Fruit fly (Drosophila melanogaster) whole organism, embryonic: ENCODE data around the gene dlg1.
A peak's percentile ranks its signal among the peaks of the same experiment; 100 is the strongest.

Experiments used
- Abd-B ChIP-seq: fragments of 200-800 bp; sonication (Bioruptor generic); optimal IDR thresholded peaks from 2 replicates; lab custom pipeline; 2018; ENCODE audit warnings: missing biosample characterization, mild to moderate bottlenecking, missing genetic modification characterization, moderate library complexity
- Aef1 ChIP-seq: fragments of 200-800 bp; sonication (Bioruptor generic); IDR thresholded peaks from 3 replicates; pipeline ENCODE4 v1.3.6; 2022; ENCODE audit warnings: missing biosample characterization, missing genetic modification characterization
- Bdp1 ChIP-seq: fragments of 200-800 bp; sonication (Bioruptor generic); optimal IDR thresholded peaks from 3 replicates; lab custom pipeline; 2016; ENCODE audit warnings: missing biosample characterization, missing genetic modification characterization
- Bgb ChIP-seq: fragments of 200-800 bp; sonication (Bioruptor generic); IDR thresholded peaks from 2 replicates; pipeline ENCODE4 v1.3.6; 2022; ENCODE audit warnings: missing biosample characterization, missing genetic modification characterization; ENCODE audit not compliant: partially characterized antibody
- Bteb2 ChIP-seq: fragments of 200-800 bp; sonication (Bioruptor generic); optimal IDR thresholded peaks from 2 replicates; lab custom pipeline; 2016; ENCODE audit warnings: missing biosample characterization, missing genetic modification characterization
- CG10462 ChIP-seq: fragments of 200-800 bp; sonication (Bioruptor generic); optimal IDR thresholded peaks from 2 replicates; lab custom pipeline; 2016; ENCODE audit warnings: missing biosample characterization, missing genetic modification characterization
- CG11560 ChIP-seq: fragments of 200-800 bp; sonication (Bioruptor generic); IDR thresholded peaks from 3 replicates; pipeline ENCODE4 v1.3.6; 2022; ENCODE audit warnings: missing biosample characterization, missing genetic modification characterization
- CG12659 ChIP-seq: fragments of 200-800 bp; sonication (Bioruptor generic); optimal IDR thresholded peaks from 3 replicates; lab custom pipeline; 2017; ENCODE audit warnings: mild to moderate bottlenecking, missing biosample characterization, missing genetic modification reagents, missing genetic modification characterization
- CG1529 ChIP-seq: fragments of 200-800 bp; sonication (Bioruptor generic); optimal IDR thresholded peaks from 3 replicates; lab custom pipeline; 2018; ENCODE audit warnings: missing biosample characterization, missing genetic modification characterization
- CG16863 ChIP-seq: fragments of 200-800 bp; sonication (Bioruptor generic); optimal IDR thresholded peaks from 3 replicates; lab custom pipeline; 2016; ENCODE audit warnings: missing biosample characterization, missing genetic modification characterization
- CG17361 ChIP-seq: fragments of 200-800 bp; sonication (Bioruptor generic); IDR thresholded peaks from 3 replicates; pipeline ENCODE4 v1.3.6; 2022; ENCODE audit warnings: missing biosample characterization, missing genetic modification characterization
- CG17568 ChIP-seq: fragments of 200-800 bp; sonication (Bioruptor generic); optimal IDR thresholded peaks from 2 replicates; lab custom pipeline; 2018; ENCODE audit warnings: missing biosample characterization, mild to moderate bottlenecking, missing genetic modification characterization, moderate library complexity
- CG17912 ChIP-seq: fragments of 200-800 bp; sonication (Bioruptor generic); optimal IDR thresholded peaks from 2 replicates; lab custom pipeline; 2018; ENCODE audit warnings: missing biosample characterization, mild to moderate bottlenecking, missing genetic modification characterization
- CG18262 ChIP-seq: fragments of 200-800 bp; optimal IDR thresholded peaks from 3 replicates; lab custom pipeline; 2019; ENCODE audit warnings: missing biosample characterization, mild to moderate bottlenecking, missing genetic modification characterization, moderate library complexity
- CG18619 ChIP-seq: fragments of 200-800 bp; sonication (Bioruptor generic); optimal IDR thresholded peaks from 3 replicates; lab custom pipeline; 2017; ENCODE audit warnings: missing biosample characterization, mild to moderate bottlenecking, missing genetic modification characterization
- CG2120 ChIP-seq: fragments of 200-800 bp; sonication (Bioruptor generic); optimal IDR thresholded peaks from 3 replicates; lab custom pipeline; 2016; ENCODE audit warnings: missing biosample characterization, missing genetic modification characterization
- CG30431 ChIP-seq: fragments of 200-800 bp; sonication (Bioruptor generic); optimal IDR thresholded peaks from 2 replicates; lab custom pipeline; 2017; ENCODE audit warnings: missing biosample characterization, missing genetic modification characterization
- CG32532 ChIP-seq: fragments of 200-800 bp; sonication (Bioruptor generic); IDR thresholded peaks from 2 replicates; pipeline ENCODE4 v1.3.6; 2022; ENCODE audit warnings: missing biosample characterization, missing genetic modification characterization
- CG6683 ChIP-seq: fragments of 200-800 bp; sonication (Bioruptor generic); optimal IDR thresholded peaks from 2 replicates; lab custom pipeline; 2017; ENCODE audit warnings: missing biosample characterization, mild to moderate bottlenecking, missing genetic modification characterization, missing genetic modification reagents
- CG8281 ChIP-seq: fragments of 200-800 bp; sonication (Bioruptor generic); optimal IDR thresholded peaks from 2 replicates; lab custom pipeline; 2018; ENCODE audit warnings: missing biosample characterization, mild to moderate bottlenecking, missing genetic modification characterization, moderate library complexity
- CG8359 ChIP-seq: fragments of 200-800 bp; sonication (Bioruptor generic); optimal IDR thresholded peaks from 2 replicates; lab custom pipeline; 2017; ENCODE audit warnings: missing biosample characterization, mild to moderate bottlenecking, missing genetic modification characterization, borderline replicate concordance
- CG8388 ChIP-seq: fragments of 200-800 bp; sonication (Bioruptor generic); optimal IDR thresholded peaks from 2 replicates; lab custom pipeline; 2019; ENCODE audit warnings: missing biosample characterization, mild to moderate bottlenecking, missing genetic modification characterization, moderate library complexity
- CG8944 ChIP-seq: fragments of 200-800 bp; sonication (Bioruptor generic); optimal IDR thresholded peaks from 3 replicates; lab custom pipeline; 2016; ENCODE audit warnings: missing biosample characterization, missing genetic modification characterization
- Camta ChIP-seq: fragments of 200-800 bp; sonication (Bioruptor generic); optimal IDR thresholded peaks from 2 replicates; lab custom pipeline; 2016; ENCODE audit warnings: missing biosample characterization, missing genetic modification characterization
- ERR ChIP-seq: fragments of 200-800 bp; sonication (Bioruptor generic); optimal IDR thresholded peaks from 2 replicates; lab custom pipeline; 2016; ENCODE audit warnings: missing biosample characterization, missing genetic modification characterization
- GATAe ChIP-seq: fragments of 200-800 bp; sonication (Bioruptor generic); conservative IDR thresholded peaks from 2 replicates; pipeline ENCODE4 v1.3.6; 2022; ENCODE audit warnings: missing biosample characterization, missing genetic modification characterization
- HHEX ChIP-seq: fragments of 200-800 bp; sonication (Bioruptor generic); optimal IDR thresholded peaks from 3 replicates; lab custom pipeline; 2017; ENCODE audit warnings: missing biosample characterization, mild to moderate bottlenecking, missing genetic modification characterization, missing genetic modification reagents
- HLHmδ ChIP-seq: fragments of 200-800 bp; sonication (Bioruptor generic); optimal IDR thresholded peaks from 2 replicates; lab custom pipeline; 2018; ENCODE audit warnings: missing biosample characterization, mild to moderate bottlenecking, missing genetic modification characterization, moderate library complexity
- Med ChIP-seq: fragments of 200-800 bp; sonication (Bioruptor generic); peaks from one replicate; lab custom pipeline; 2016; ENCODE audit warnings: missing biosample characterization, missing genetic modification characterization, mild to moderate bottlenecking, inconsistent platforms, moderate library complexity
- Poxn ChIP-seq: fragments of 200-800 bp; sonication (Bioruptor generic); IDR thresholded peaks from 2 replicates; pipeline ENCODE4 v1.3.6; 2022; ENCODE audit warnings: missing biosample characterization, missing genetic modification characterization
- ac ChIP-seq: fragments of 200-800 bp; sonication (Bioruptor generic); optimal IDR thresholded peaks from 3 replicates; lab custom pipeline; 2017; ENCODE audit warnings: missing biosample characterization, mild to moderate bottlenecking, missing genetic modification characterization
- amos ChIP-seq: fragments of 200-800 bp; sonication (Bioruptor generic); IDR thresholded peaks from 2 replicates; pipeline ENCODE4 v1.3.6; 2022; ENCODE audit warnings: missing biosample characterization, missing genetic modification characterization; ENCODE audit not compliant: partially characterized antibody
- ap ChIP-seq: fragments of 200-800 bp; sonication (Bioruptor generic); IDR thresholded peaks from 2 replicates; pipeline ENCODE4 v1.3.6; 2022; ENCODE audit warnings: missing biosample characterization, missing genetic modification characterization
- cad ChIP-seq: fragments of >200 bp; optimal IDR thresholded peaks from 2 replicates; lab custom pipeline; 2017; ENCODE audit warnings: missing biosample characterization, missing genetic modification characterization
- cas ChIP-seq: fragments of 200-800 bp; sonication (Bioruptor generic); IDR thresholded peaks from 2 replicates; pipeline ENCODE4 v1.3.6; 2022; ENCODE audit warnings: missing biosample characterization, missing genetic modification characterization
- ci ChIP-seq: fragments of 200-800 bp; sonication (Bioruptor generic); IDR thresholded peaks from 3 replicates; pipeline ENCODE4 v1.3.6; 2022; ENCODE audit warnings: missing biosample characterization, missing genetic modification characterization
- fd64A ChIP-seq: fragments of 200-800 bp; sonication (Bioruptor generic); optimal IDR thresholded peaks from 3 replicates; lab custom pipeline; 2018; ENCODE audit warnings: missing biosample characterization, mild to moderate bottlenecking, missing genetic modification characterization
- jing ChIP-seq: fragments of 200-800 bp; sonication (Bioruptor generic); optimal IDR thresholded peaks from 2 replicates; lab custom pipeline; 2018; ENCODE audit warnings: missing biosample characterization, mild to moderate bottlenecking, missing genetic modification characterization
- lmd ChIP-seq: fragments of 200-800 bp; sonication (Bioruptor generic); IDR thresholded peaks from 2 replicates; pipeline ENCODE4 v1.3.6; 2022; ENCODE audit warnings: missing biosample characterization, missing genetic modification characterization
- pnt ChIP-seq: fragments of 200-800 bp; sonication (Bioruptor generic); optimal IDR thresholded peaks from 3 replicates; lab custom pipeline; 2016; ENCODE audit warnings: missing biosample characterization, missing genetic modification characterization
- sc ChIP-seq, 3 experiments: fragments of >200 bp in 2 of 3; fragments of 200-800 bp in 1 of 3; sonication (Bioruptor generic) in 1 of 3; optimal IDR thresholded peaks; 2 replicates in 2 of 3; 3 replicates in 1 of 3; lab custom pipeline; 2017; ENCODE audit warnings: mild to moderate bottlenecking in 1 of 3, missing biosample characterization in 1 of 3, missing genetic modification characterization in 1 of 3, missing genetic modification reagents in 1 of 3
- schlank ChIP-seq: fragments of 200-800 bp; sonication (Bioruptor generic); optimal IDR thresholded peaks from 2 replicates; lab custom pipeline; 2018; ENCODE audit warnings: missing biosample characterization, mild to moderate bottlenecking, missing genetic modification characterization
- scrt ChIP-seq: fragments of 200-800 bp; sonication (Bioruptor generic); optimal IDR thresholded peaks from 2 replicates; lab custom pipeline; 2018; ENCODE audit warnings: missing biosample characterization, mild to moderate bottlenecking, missing genetic modification characterization, moderate library complexity
- shn ChIP-seq: fragments of 200-800 bp; sonication (Bioruptor generic); optimal IDR thresholded peaks from 3 replicates; lab custom pipeline; 2016; ENCODE audit warnings: missing biosample characterization, missing genetic modification characterization
- twi ChIP-seq: fragments of 200-800 bp; optimal IDR thresholded peaks from 2 replicates; lab custom pipeline; 2019; ENCODE audit warnings: missing biosample characterization, mild to moderate bottlenecking, missing genetic modification characterization, moderate library complexity
- unc-4 ChIP-seq: fragments of 200-800 bp; sonication (Bioruptor generic); IDR thresholded peaks from 2 replicates; pipeline ENCODE4 v1.3.6; 2022; ENCODE audit warnings: missing biosample characterization, missing genetic modification characterization; ENCODE audit not compliant: partially characterized antibody
- wor ChIP-seq: fragments of 200-800 bp; sonication (Bioruptor generic); IDR thresholded peaks from 2 replicates; pipeline ENCODE4 v1.3.6; 2022; ENCODE audit warnings: missing biosample characterization, missing genetic modification characterization
- z ChIP-seq: fragments of 200-800 bp; sonication (Bioruptor generic); IDR thresholded peaks from 3 replicates; pipeline ENCODE4 v1.3.6; 2022; ENCODE audit warnings: missing biosample characterization, missing genetic modification characterization
- zfh1 ChIP-seq: fragments of 200-800 bp; sonication (Bioruptor generic); IDR thresholded peaks from 3 replicates; pipeline ENCODE4 v1.3.6; 2022; ENCODE audit warnings: missing biosample characterization, missing genetic modification characterization

dlg1 gene

DNA sequence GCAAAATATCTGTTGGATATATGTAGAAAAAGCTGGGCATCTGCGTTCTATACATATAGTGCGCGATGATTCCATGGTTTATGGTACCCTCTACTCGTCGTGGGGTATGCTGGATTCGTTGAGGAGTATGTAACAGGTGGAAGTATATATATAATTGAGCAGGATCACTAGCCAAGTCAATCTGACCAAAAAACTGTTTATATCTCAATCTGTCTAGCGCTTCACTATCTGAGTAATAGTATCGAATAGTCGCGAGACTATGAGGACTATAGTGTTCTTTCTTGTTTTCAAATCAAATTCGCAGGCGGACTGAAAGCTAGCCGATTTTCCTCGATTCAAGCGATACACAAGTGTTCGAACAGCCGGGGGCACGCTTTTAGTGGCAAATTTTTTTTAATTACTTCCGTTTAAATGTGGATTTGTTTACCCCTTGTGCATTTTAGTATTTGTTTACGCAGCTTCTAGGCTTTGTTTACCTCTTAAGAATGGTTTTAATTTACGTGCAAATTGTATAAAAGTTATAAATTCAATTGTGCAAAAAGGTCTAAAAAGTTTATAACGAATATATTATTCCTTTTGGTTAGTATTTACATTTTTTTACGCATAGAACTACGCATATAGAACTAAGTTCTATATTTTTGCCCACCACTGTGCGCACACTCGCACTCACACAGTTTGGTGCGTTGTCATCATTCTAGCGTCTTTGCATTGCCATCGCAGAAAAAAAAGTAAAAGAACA lies 21.3 kb downstream of the dlg1 start (continued):
- TF ChIP-seq unc-4 (GFP tag; lab: Robert Waterston, UW) (no peak), CG17361 (GFP tag; lab: Robert Waterston, UW) (peak; percentile 76), schlank (tag; lab: Kevin White, UChicago) (peak; percentile 70), jing (GFP tag; lab: Kevin White, UChicago) (peak; percentile 68), CG17912 (GFP tag; lab: Kevin White, UChicago) (no peak), CG8281 (peak; percentile 46), Bteb2 (GFP tag; lab: Kevin White, UChicago) (peak; percentile 62), CG10462 (GFP tag; lab: Kevin White, UChicago) (peak; percentile 44), CG17568 (GFP tag; lab: Kevin White, UChicago) (peak; percentile 31), CG16863 (GFP tag; lab: Kevin White, UChicago) (peak; percentile 72), CG18619 (GFP tag; lab: Kevin White, UChicago) (peak; percentile 78), shn (GFP tag; lab: Kevin White, UChicago) (peak; percentile 70), lmd (GFP tag; lab: Robert Waterston, UW) (peak; percentile 84), GATAe (GFP tag; lab: Robert Waterston, UW) (peak; percentile 50), sc (optimal IDR thresholded peaks at IDR 0.05; lab: Kevin White, UChicago) (no peak), sc (GFP tag; optimal IDR thresholded peaks at IDR 0.05; lab: Kevin White, UChicago) (peak; percentile 52), ap (GFP tag; lab: Robert Waterston, UW) (peak; percentile 74), CG32532 (GFP tag; lab: Robert Waterston, UW) (peak; percentile 93), Poxn (GFP tag; lab: Robert Waterston, UW) (peak; percentile 46; the same call in 1 of the 2 replicates), CG1529 (peak; percentile 41), fd64A (GFP tag; lab: Kevin White, UChicago) (peak; percentile 6), cad (GFP tag; lab: Kevin White, UChicago) (no peak), Med (GFP tag; lab: Kevin White, UChicago) (peak; percentile 98), CG18262 (tag; lab: Kevin White, UChicago) (peak; percentile 79), Bgb (GFP tag; lab: Robert Waterston, UW) (no peak), wor (GFP tag; lab: Robert Waterston, UW) (no peak), CG8388 (GFP tag; lab: Kevin White, UChicago) (peak; percentile 54), pnt (GFP tag; lab: Kevin White, UChicago) (peak; percentile 77), CG6683 (peak; percentile 25), Camta (GFP tag; lab: Kevin White, UChicago) (peak; percentile 70), HHEX (GFP tag; lab: Kevin White, UChicago) (peak; percentile 71), ci (GFP tag; lab: Robert Waterston, UW) (peak; percentile 90), CG11560 (tag; lab: Robert Waterston, UW) (peak; percentile 78), Aef1 (GFP tag; lab: Robert Waterston, UW) (peak; percentile 88), HLHmδ (GFP tag; lab: Kevin White, UChicago) (no peak), CG8944 (GFP tag; lab: Kevin White, UChicago) (peak; percentile 55), cas (peak; percentile 61), CG8359 (GFP tag; lab: Kevin White, UChicago) (peak; percentile 20), Abd-B (GFP tag; lab: Kevin White, UChicago) (peak; percentile 74), zfh1 (GFP tag; lab: Robert Waterston, UW) (peak; percentile 86), CG12659 (GFP tag; lab: Kevin White, UChicago) (peak; percentile 81), ERR (GFP tag; lab: Kevin White, UChicago) (peak; percentile 68), z (GFP tag; lab: Robert Waterston, UW) (no peak), CG30431 (GFP tag; lab: Kevin White, UChicago) (peak; percentile 79), amos (GFP tag; lab: Robert Waterston, UW) (no peak), scrt (GFP tag; lab: Kevin White, UChicago) (peak; percentile 39), CG2120 (peak; percentile 92), ac (GFP tag; lab: Kevin White, UChicago) (no peak), twi (tag; lab: Kevin White, UChicago) (peak; percentile 42), Bdp1 (GFP tag; lab: Kevin White, UChicago) (peak; percentile 70)
